Fruit fly (Drosophila melanogaster): ENCODE data around the gene Alg1.
A peak's percentile ranks its signal among the peaks of the same experiment; 100 is the strongest.

Alg1 gene

DNA sequence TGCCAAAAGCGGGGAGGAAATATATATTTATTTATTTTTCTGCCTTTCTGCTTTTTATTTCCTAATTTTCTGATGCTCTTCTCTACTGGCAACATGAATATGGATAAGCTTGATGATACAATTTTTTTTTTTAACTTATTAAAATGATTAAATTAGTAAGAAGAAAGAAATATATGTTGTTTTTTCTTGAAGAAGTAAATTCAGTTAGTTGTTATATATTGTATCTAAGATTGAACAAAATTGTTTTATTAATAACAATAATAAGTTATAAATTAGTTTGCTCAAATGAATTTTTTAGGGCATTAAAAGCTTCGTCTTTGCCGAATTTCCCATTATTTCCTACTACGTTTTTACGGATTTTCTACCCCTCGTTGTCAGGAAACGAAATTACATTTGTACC is 19.6 kb upstream of the Alg1 start (continued):
- TF ChIP-seq CG7745 (tag; optimal IDR thresholded peaks at IDR 0.05) (no peak), tx (GFP tag; optimal IDR thresholded peaks at IDR 0.05) (no peak), D19A (tag; optimal IDR thresholded peaks at IDR 0.05) (peak; percentile 91), Sox102F (GFP tag; optimal IDR thresholded peaks at IDR 0.05) (no peak), chm (GFP tag; IDR thresholded peaks at IDR 0.05) (no peak), ranshi (GFP tag; IDR thresholded peaks at IDR 0.05) (no peak), CG4730 (GFP tag; IDR thresholded peaks at IDR 0.05) (no peak), CG10462 (GFP tag; optimal IDR thresholded peaks at IDR 0.05) (no peak), CG13287 (GFP tag; IDR thresholded peaks at IDR 0.05; ENCODE audit: partially characterized antibody) (no peak), Ptx1 (GFP tag; IDR thresholded peaks at IDR 0.05) (no peak), CG1832 (GFP tag; optimal IDR thresholded peaks at IDR 0.05) (no peak), row (GFP tag; IDR thresholded peaks at IDR 0.05) (peak; percentile 13; the same call in 1 of the 3 replicates), HHEX (GFP tag; optimal IDR thresholded peaks at IDR 0.05) (no peak), Hr78 (GFP tag; optimal IDR thresholded peaks at IDR 0.05) (no peak), h (optimal IDR thresholded peaks at IDR 0.05) (no peak), CTCF (GFP tag; optimal IDR thresholded peaks at IDR 0.05) (no peak), CG17385 (GFP tag; optimal IDR thresholded peaks at IDR 0.05) (no peak), Doc2 (GFP tag; IDR thresholded peaks at IDR 0.05) (no peak), Sry-δ (GFP tag; optimal IDR thresholded peaks at IDR 0.05) (no peak), CG10267 (tag; optimal IDR thresholded peaks at IDR 0.05) (no peak), CG14710 (tag; optimal IDR thresholded peaks at IDR 0.05) (no peak), CG2712 (tag; optimal IDR thresholded peaks at IDR 0.05) (peak; percentile 5), CG31224 (GFP tag; IDR thresholded peaks at IDR 0.05) (no peak), CG11398 (GFP tag; optimal IDR thresholded peaks at IDR 0.05) (no peak), al (GFP tag; IDR thresholded peaks at IDR 0.05) (no peak), CoRest (tag; optimal IDR thresholded peaks at IDR 0.05) (peak; percentile 11), scrt (GFP tag; optimal IDR thresholded peaks at IDR 0.05) (no peak), CG8924 (tag; optimal IDR thresholded peaks at IDR 0.05) (peak; percentile 3), CG12942 (GFP tag; optimal IDR thresholded peaks at IDR 0.05) (no peak), MTF-1 (GFP tag; optimal IDR thresholded peaks at IDR 0.05; ENCODE audit: borderline replicate concordance) (no peak), CG7556 (GFP tag; optimal IDR thresholded peaks at IDR 0.05) (peak; percentile 18), CG1647 (GFP tag; optimal IDR thresholded peaks at IDR 0.05) (no peak), fd102C (GFP tag; optimal IDR thresholded peaks at IDR 0.05) (no peak), tgo (GFP tag; IDR thresholded peaks at IDR 0.05) (no peak), Sin3A (optimal IDR thresholded peaks at IDR 0.05) (no peak), CG15073 (GFP tag; optimal IDR thresholded peaks at IDR 0.05) (no peak), grau (tag; optimal IDR thresholded peaks at IDR 0.05) (peak; percentile 24), danr (GFP tag; IDR thresholded peaks at IDR 0.05) (no peak), pan (optimal IDR thresholded peaks at IDR 0.05) (no peak), pan (GFP tag; optimal IDR thresholded peaks at IDR 0.05 in 1 of 2, IDR thresholded peaks at IDR 0.05 in 1 of 2) (no peak), Hr51 (GFP tag; optimal IDR thresholded peaks at IDR 0.05) (peak in 1 of 2 experiments; percentile 5), crp (GFP tag; optimal IDR thresholded peaks at IDR 0.05) (no peak), CG17359 (tag; optimal IDR thresholded peaks at IDR 0.05) (no peak), CG2678 (tag; optimal IDR thresholded peaks at IDR 0.05) (peak; percentile 32), jing (GFP tag; optimal IDR thresholded peaks at IDR 0.05) (no peak), CG12155 (GFP tag; optimal IDR thresholded peaks at IDR 0.05) (no peak), Dbx (GFP tag; IDR thresholded peaks at IDR 0.05) (no peak), pum (GFP tag; optimal IDR thresholded peaks at IDR 0.05) (no peak), chif (GFP tag; optimal IDR thresholded peaks at IDR 0.05) (no peak)
